Fruit fly (Drosophila melanogaster) whole organism, adult: ENCODE data around the gene CycB3.

ENCODE experiments used
- Mnt ChIP-seq: fragments of 200-800 bp; sonication (Bioruptor generic); optimal IDR thresholded peaks from 2 replicates; lab custom pipeline; 2016; ENCODE audit warnings: missing biosample characterization, mild to moderate bottlenecking, missing genetic modification characterization
- cic ChIP-seq: fragments of 200-800 bp; sonication (Bioruptor generic); optimal IDR thresholded peaks from 2 replicates; lab custom pipeline; 2017; ENCODE audit warnings: missing biosample characterization, mild to moderate bottlenecking, missing genetic modification characterization, moderate library complexity

DNA sequence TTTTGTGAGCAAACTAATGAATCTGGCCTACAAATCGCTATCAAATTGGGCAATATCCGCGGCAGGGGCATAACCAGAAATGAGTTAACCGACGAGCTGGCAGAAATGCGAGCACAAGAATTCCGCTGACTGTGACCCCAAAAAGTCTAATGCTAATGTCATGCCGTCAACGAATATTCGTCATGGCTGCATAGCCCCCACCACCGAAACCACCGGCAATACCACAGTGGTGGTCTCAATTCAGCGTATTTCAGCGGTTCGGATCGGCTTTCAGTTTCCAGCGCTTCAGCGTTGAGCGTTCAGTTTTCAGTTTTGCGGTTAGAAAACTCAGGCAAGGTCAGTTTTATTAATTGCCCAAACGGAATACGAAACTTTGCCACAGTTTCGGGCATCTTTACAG, 19.6 kb upstream of the CycB3 start:
- TF ChIP-seq Mnt (GFP tag; lab: Kevin White, UChicago) (no peak), cic (GFP tag; lab: Kevin White, UChicago) (no peak)
